Fruit fly (Drosophila melanogaster) whole organism, embryonic: ENCODE measurements around the gene Rdl.
A peak's percentile ranks its signal among the peaks of the same experiment; 100 is the strongest.

ENCODE experiments used
- B-H2 ChIP-seq: fragments of 200-800 bp; sonication (Bioruptor generic); optimal IDR thresholded peaks from 2 replicates; lab custom pipeline; 2018; ENCODE audit warnings: missing biosample characterization, mild to moderate bottlenecking, missing genetic modification characterization
- Blimp-1 ChIP-seq: fragments of 200-800 bp; sonication (Bioruptor generic); optimal IDR thresholded peaks from 3 replicates; lab custom pipeline; 2018; ENCODE audit warnings: missing biosample characterization, missing genetic modification characterization, mild to moderate bottlenecking, moderate library complexity, missing genetic modification reagents
- Bteb2 ChIP-seq: fragments of 200-800 bp; sonication (Bioruptor generic); optimal IDR thresholded peaks from 2 replicates; lab custom pipeline; 2016; ENCODE audit warnings: missing biosample characterization, missing genetic modification characterization
- C15 ChIP-seq: fragments of 200-800 bp; sonication (Bioruptor generic); IDR thresholded peaks from 3 replicates; pipeline ENCODE4 v1.3.6; 2022; ENCODE audit warnings: missing biosample characterization, missing genetic modification characterization
- CG11696 ChIP-seq: fragments of 200-800 bp; sonication (Bioruptor generic); IDR thresholded peaks from 2 replicates; pipeline ENCODE4 v1.3.6; 2022; ENCODE audit warnings: missing biosample characterization, missing genetic modification characterization
- CG13287 ChIP-seq: fragments of 200-800 bp; sonication (Bioruptor generic); IDR thresholded peaks from 2 replicates; pipeline ENCODE4 v1.3.6; 2022; ENCODE audit warnings: missing biosample characterization, missing genetic modification characterization; ENCODE audit not compliant: partially characterized antibody
- CG13894 ChIP-seq: fragments of 200-800 bp; sonication (Bioruptor generic); optimal IDR thresholded peaks from 3 replicates; lab custom pipeline; 2018; ENCODE audit warnings: missing biosample characterization, mild to moderate bottlenecking, missing genetic modification characterization, moderate library complexity
- CG15601 ChIP-seq: fragments of 200-800 bp; sonication (Bioruptor generic); optimal IDR thresholded peaks from 3 replicates; lab custom pipeline; 2019; ENCODE audit warnings: missing biosample characterization, mild to moderate bottlenecking, missing genetic modification characterization, moderate library complexity
- CG1647 ChIP-seq: fragments of 200-800 bp; sonication (Bioruptor generic); optimal IDR thresholded peaks from 3 replicates; lab custom pipeline; 2016; ENCODE audit warnings: missing biosample characterization, missing genetic modification characterization
- CG18599 ChIP-seq: fragments of 200-800 bp; sonication (Bioruptor generic); optimal IDR thresholded peaks from 3 replicates; lab custom pipeline; 2017; ENCODE audit warnings: missing biosample characterization, missing genetic modification characterization, mild to moderate bottlenecking, moderate library complexity, missing genetic modification reagents
- CG30431 ChIP-seq: fragments of 200-800 bp; sonication (Bioruptor generic); optimal IDR thresholded peaks from 2 replicates; lab custom pipeline; 2017; ENCODE audit warnings: missing biosample characterization, missing genetic modification characterization
- CG3163 ChIP-seq: fragments of 200-800 bp; sonication (Bioruptor generic); optimal IDR thresholded peaks from 3 replicates; lab custom pipeline; 2016; ENCODE audit warnings: missing biosample characterization, missing genetic modification characterization
- CG34376 ChIP-seq: fragments of 200-800 bp; sonication (Bioruptor generic); optimal IDR thresholded peaks from 2 replicates; lab custom pipeline; 2018; ENCODE audit warnings: missing biosample characterization, mild to moderate bottlenecking, missing genetic modification characterization
- CG42726 ChIP-seq: fragments of 200-800 bp; sonication (Bioruptor generic); IDR thresholded peaks from 2 replicates; pipeline ENCODE4 v1.3.6; 2022; ENCODE audit warnings: missing biosample characterization, missing genetic modification characterization; ENCODE audit not compliant: partially characterized antibody
- CG5180 ChIP-seq: fragments of 200-800 bp; sonication (Bioruptor generic); optimal IDR thresholded peaks from 3 replicates; lab custom pipeline; 2017; ENCODE audit warnings: missing biosample characterization, missing genetic modification characterization, mild to moderate bottlenecking, moderate library complexity, missing genetic modification reagents
- CG6654 ChIP-seq: fragments of 200-800 bp; sonication (Bioruptor generic); optimal IDR thresholded peaks from 2 replicates; lab custom pipeline; 2017; ENCODE audit warnings: missing biosample characterization, mild to moderate bottlenecking, missing genetic modification characterization
- CG7357 ChIP-seq: fragments of 200-800 bp; sonication (Bioruptor generic); IDR thresholded peaks from 3 replicates; pipeline ENCODE4 v1.3.6; 2022; ENCODE audit warnings: missing biosample characterization, missing genetic modification characterization
- CG7963 ChIP-seq: fragments of 200-800 bp; sonication (Bioruptor generic); IDR thresholded peaks from 3 replicates; pipeline ENCODE4 v1.3.6; 2022; ENCODE audit warnings: missing biosample characterization, missing genetic modification characterization; ENCODE audit not compliant: partially characterized antibody
- CG7987 ChIP-seq: fragments of 200-800 bp; sonication (Bioruptor generic); optimal IDR thresholded peaks from 2 replicates; lab custom pipeline; 2018; ENCODE audit warnings: missing biosample characterization, mild to moderate bottlenecking, missing genetic modification characterization, moderate library complexity
- CG8290 ChIP-seq, 3 experiments: fragments of 200-800 bp; sonication (Bioruptor generic); optimal IDR thresholded peaks; 2 replicates each; lab custom pipeline; 2016 to 2019; ENCODE audit warnings: missing biosample characterization in 3 of 3, missing genetic modification characterization in 3 of 3, mild to moderate bottlenecking in 2 of 3, moderate library complexity in 1 of 3
- CG9817 ChIP-seq: fragments of 200-800 bp; sonication (Bioruptor generic); optimal IDR thresholded peaks from 2 replicates; lab custom pipeline; 2018; ENCODE audit warnings: missing biosample characterization, mild to moderate bottlenecking, missing genetic modification characterization, moderate library complexity
- CG9932 ChIP-seq: fragments of 200-800 bp; sonication (Bioruptor generic); IDR thresholded peaks from 2 replicates; pipeline ENCODE4 v1.3.6; 2022; ENCODE audit warnings: missing biosample characterization, missing genetic modification characterization
- Camta ChIP-seq: fragments of 200-800 bp; sonication (Bioruptor generic); optimal IDR thresholded peaks from 2 replicates; lab custom pipeline; 2016; ENCODE audit warnings: missing biosample characterization, missing genetic modification characterization
- Dfd ChIP-seq, 2 experiments: fragments of >200 bp; optimal IDR thresholded peaks; 2 replicates each; lab custom pipeline; 2017; ENCODE audit warnings: missing biosample characterization in 2 of 2, missing genetic modification characterization in 2 of 2
- Hr3 ChIP-seq: fragments of 200-800 bp; sonication (Bioruptor generic); optimal IDR thresholded peaks from 3 replicates; lab custom pipeline; 2016; ENCODE audit warnings: missing biosample characterization, missing genetic modification characterization
- NC2α ChIP-seq: fragments of 200-800 bp; sonication (Bioruptor generic); optimal IDR thresholded peaks from 2 replicates; lab custom pipeline; 2016; ENCODE audit warnings: missing biosample characterization, missing genetic modification characterization
- Opbp ChIP-seq: fragments of 200-800 bp; sonication (Bioruptor generic); IDR thresholded peaks from 3 replicates; pipeline ENCODE4 v1.3.6; 2022; ENCODE audit warnings: missing biosample characterization, missing genetic modification characterization; ENCODE audit not compliant: partially characterized antibody
- Sox102F ChIP-seq: fragments of 200-800 bp; sonication (Bioruptor generic); optimal IDR thresholded peaks from 2 replicates; lab custom pipeline; 2018; ENCODE audit warnings: missing biosample characterization, mild to moderate bottlenecking, missing genetic modification characterization, moderate library complexity
- Sry-β ChIP-seq: fragments of 200-800 bp; sonication (Bioruptor generic); optimal IDR thresholded peaks from 2 replicates; lab custom pipeline; 2018; ENCODE audit warnings: missing biosample characterization, mild to moderate bottlenecking, missing genetic modification characterization, moderate library complexity
- Taf1 ChIP-seq: fragments of 200-800 bp; sonication (Bioruptor generic); IDR thresholded peaks from 2 replicates; pipeline ENCODE4 v1.3.6; 2022; ENCODE audit warnings: missing biosample characterization, missing genetic modification characterization
- aop ChIP-seq: fragments of 200-800 bp; sonication (Bioruptor generic); IDR thresholded peaks from 2 replicates; pipeline ENCODE4 v1.3.6; 2022; ENCODE audit warnings: missing biosample characterization, missing genetic modification characterization
- bcd ChIP-seq: fragments of 200-800 bp; sonication (Bioruptor generic); optimal IDR thresholded peaks from 2 replicates; lab custom pipeline; 2017; ENCODE audit warnings: missing biosample characterization, mild to moderate bottlenecking, missing genetic modification characterization
- chif ChIP-seq, 2 experiments: fragments of 200-800 bp; sonication (Bioruptor generic); optimal IDR thresholded peaks; 3 replicates each; lab custom pipeline; 2016; ENCODE audit warnings: missing biosample characterization in 2 of 2, missing genetic modification characterization in 2 of 2
- danr ChIP-seq: fragments of 200-800 bp; sonication (Bioruptor generic); IDR thresholded peaks from 2 replicates; pipeline ENCODE4 v1.3.6; 2022; ENCODE audit warnings: missing biosample characterization, missing genetic modification characterization
- esg ChIP-seq: fragments of 200-800 bp; sonication (Bioruptor generic); conservative IDR thresholded peaks from 2 replicates; pipeline ENCODE4 v1.3.6; 2022; ENCODE audit warnings: missing biosample characterization, missing genetic modification characterization
- exex ChIP-seq: fragments of 200-800 bp; sonication (Bioruptor generic); optimal IDR thresholded peaks from 4 replicates; lab custom pipeline; 2018; ENCODE audit warnings: missing biosample characterization, mild to moderate bottlenecking, missing genetic modification characterization, moderate library complexity
- gro ChIP-seq: fragments of 200-800 bp; sonication (Bioruptor generic); optimal IDR thresholded peaks from 2 replicates; lab custom pipeline; 2016; ENCODE audit warnings: missing biosample characterization, missing genetic modification characterization
- kah ChIP-seq: fragments of 200-800 bp; sonication (Bioruptor generic); optimal IDR thresholded peaks from 2 replicates; lab custom pipeline; 2018; ENCODE audit warnings: missing biosample characterization, mild to moderate bottlenecking, missing genetic modification characterization
- luna ChIP-seq: fragments of 200-800 bp; sonication (Bioruptor generic); optimal IDR thresholded peaks from 2 replicates; lab custom pipeline; 2016; ENCODE audit warnings: missing biosample characterization, missing genetic modification characterization
- maf-S ChIP-seq: fragments of 200-800 bp; sonication (Bioruptor generic); optimal IDR thresholded peaks from 2 replicates; lab custom pipeline; 2016; ENCODE audit warnings: missing biosample characterization, missing genetic modification characterization
- pnt ChIP-seq: fragments of 200-800 bp; sonication (Bioruptor generic); optimal IDR thresholded peaks from 3 replicates; lab custom pipeline; 2016; ENCODE audit warnings: missing biosample characterization, missing genetic modification characterization
- ro ChIP-seq: fragments of 200-800 bp; sonication (Bioruptor generic); IDR thresholded peaks from 2 replicates; pipeline ENCODE4 v1.3.6; 2022; ENCODE audit warnings: missing biosample characterization, missing genetic modification characterization
- salm ChIP-seq: fragments of 200-800 bp; sonication (Bioruptor generic); optimal IDR thresholded peaks from 2 replicates; lab custom pipeline; 2018; ENCODE audit warnings: missing biosample characterization, mild to moderate bottlenecking, missing genetic modification characterization
- sens ChIP-seq: fragments of 200-800 bp; sonication (Bioruptor generic); peaks from one replicate; lab custom pipeline; 2016; ENCODE audit warnings: missing biosample characterization, missing genetic modification characterization
- sisA ChIP-seq: fragments of 200-800 bp; sonication (Bioruptor generic); IDR thresholded peaks from 2 replicates; pipeline ENCODE4 v1.3.6; 2022; ENCODE audit warnings: missing biosample characterization, missing genetic modification characterization
- sna ChIP-seq: fragments of 200-800 bp; sonication (Bioruptor generic); IDR thresholded peaks from 2 replicates; pipeline ENCODE4 v1.3.6; 2022; ENCODE audit warnings: missing biosample characterization, missing genetic modification characterization; ENCODE audit not compliant: partially characterized antibody
- tap ChIP-seq: fragments of 200-800 bp; optimal IDR thresholded peaks from 3 replicates; lab custom pipeline; 2019; ENCODE audit warnings: missing biosample characterization, mild to moderate bottlenecking, missing genetic modification characterization, moderate library complexity
- wor ChIP-seq: fragments of 200-800 bp; sonication (Bioruptor generic); IDR thresholded peaks from 2 replicates; pipeline ENCODE4 v1.3.6; 2022; ENCODE audit warnings: missing biosample characterization, missing genetic modification characterization

Rdl gene

DNA sequence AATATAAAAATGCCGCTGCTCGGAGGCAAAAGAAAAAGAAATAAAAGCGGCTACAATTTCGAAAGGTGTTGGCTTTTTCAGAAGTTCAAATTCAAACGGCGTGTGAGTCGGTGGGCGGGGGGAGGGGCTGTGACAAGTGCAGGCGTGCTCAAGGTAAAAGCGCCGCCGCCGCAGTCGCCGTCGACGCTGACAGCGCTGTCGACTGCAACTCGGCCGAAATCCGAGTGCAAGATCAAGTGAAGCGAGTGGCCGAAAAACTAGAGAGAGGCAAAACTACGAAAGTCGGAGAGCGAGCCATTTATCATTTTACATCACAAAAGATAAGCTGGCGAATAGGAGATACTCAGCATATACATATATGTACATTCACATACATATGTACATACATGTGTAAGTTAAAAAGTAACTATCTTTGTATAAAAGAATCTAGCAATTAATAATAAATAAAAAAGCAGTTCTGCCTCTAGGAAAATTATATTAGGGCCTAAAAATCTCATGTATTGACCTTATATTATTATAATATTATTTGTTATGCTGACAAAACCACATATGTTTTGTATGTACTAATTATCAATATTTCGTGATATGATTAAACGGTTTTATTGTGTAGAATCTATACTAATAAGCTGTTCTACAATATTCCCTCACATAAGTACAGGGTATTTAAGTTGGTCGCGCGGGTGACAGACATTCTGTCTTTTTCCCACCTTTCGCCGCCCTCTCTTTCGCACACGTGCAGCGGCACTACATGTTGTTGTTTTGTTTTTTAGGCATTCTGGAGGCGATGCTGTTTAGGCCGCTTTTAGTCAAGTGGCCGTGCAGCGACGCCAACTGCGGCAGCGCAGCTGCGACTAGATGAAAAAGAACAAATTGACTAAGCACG is 53.0 kb downstream of the Rdl start (continued):
- TF ChIP-seq aop (GFP tag; lab: Robert Waterston, UW) (no peak), CG18599 (peak; percentile 34), CG9817 (tag; lab: Kevin White, UChicago) (no peak), sna (GFP tag; lab: Robert Waterston, UW) (no peak), Bteb2 (GFP tag; lab: Kevin White, UChicago) (no peak), sisA (GFP tag; lab: Robert Waterston, UW) (peak; percentile 39), CG1647 (GFP tag; lab: Kevin White, UChicago) (no peak), CG34376 (no peak), C15 (no peak), CG7963 (no peak), CG3163 (GFP tag; lab: Kevin White, UChicago) (no peak), sens (peak; percentile 76), Opbp (0 out of 3 replicates have a peak, but pooled peaks have one; percentile 36), CG42726 (GFP tag; lab: Robert Waterston, UW) (no peak), maf-S (no peak), esg (GFP tag; lab: Robert Waterston, UW) (0 out of 2 replicates have a peak, but pooled peaks have one; percentile 11), CG8290 (GFP tag; optimal IDR thresholded peaks at IDR 0.05; lab: Kevin White, UChicago) (no peak), CG8290 (tag; optimal IDR thresholded peaks at IDR 0.05; lab: Kevin White, UChicago) (peak in 1 of 2 experiments; percentile 13), ro (no peak), luna (no peak), gro (GFP tag; lab: Kevin White, UChicago) (no peak), CG9932 (GFP tag; lab: Robert Waterston, UW) (0 out of 2 replicates have a peak, but pooled peaks have one; percentile 10), CG7357 (GFP tag; lab: Robert Waterston, UW) (no peak), Camta (GFP tag; lab: Kevin White, UChicago) (no peak), bcd (peak; percentile 59), CG13894 (tag; lab: Kevin White, UChicago) (no peak), Dfd (GFP tag; optimal IDR thresholded peaks at IDR 0.05; lab: Kevin White, UChicago) (no peak), tap (peak; percentile 49), B-H2 (GFP tag; lab: Kevin White, UChicago) (no peak), salm (peak; percentile 53), kah (GFP tag; lab: Kevin White, UChicago) (no peak), Blimp-1 (peak; percentile 73), CG6654 (GFP tag; lab: Kevin White, UChicago) (no peak), exex (tag; lab: Kevin White, UChicago) (peak; percentile 38), CG15601 (peak; percentile 75), Sry-β (GFP tag; lab: Kevin White, UChicago) (no peak), CG7987 (GFP tag; lab: Kevin White, UChicago) (no peak), CG13287 (GFP tag; lab: Robert Waterston, UW) (no peak), Sox102F (GFP tag; lab: Kevin White, UChicago) (peak; percentile 81), danr (GFP tag; lab: Robert Waterston, UW) (no peak), CG11696 (GFP tag; lab: Robert Waterston, UW) (no peak; the same call in 1 of the 2 replicates), chif (GFP tag; optimal IDR thresholded peaks at IDR 0.05; lab: Kevin White, UChicago) (peak in 1 of 2 experiments; percentile 8), NC2α (GFP tag; lab: Kevin White, UChicago) (no peak), CG30431 (GFP tag; lab: Kevin White, UChicago) (peak; percentile 55), CG5180 (GFP tag; lab: Kevin White, UChicago) (peak; percentile 41), pnt (GFP tag; lab: Kevin White, UChicago) (no peak), wor (GFP tag; lab: Robert Waterston, UW) (peak; percentile 44), Taf1 (GFP tag; lab: Robert Waterston, UW) (no peak), Hr3 (GFP tag; lab: Kevin White, UChicago) (peak; percentile 71)
